Fruit fly (Drosophila melanogaster) whole organism, embryonic: ENCODE data around the gene CG43163.

ENCODE experiments used
- Atf3 ChIP-seq: fragments of 200-800 bp; sonication (Bioruptor generic); optimal IDR thresholded peaks from 3 replicates; lab custom pipeline; 2016; ENCODE audit warnings: missing biosample characterization, missing genetic modification characterization
- CG10147 ChIP-seq: fragments of 200-800 bp; sonication (Bioruptor generic); optimal IDR thresholded peaks from 2 replicates; lab custom pipeline; 2019; ENCODE audit warnings: missing biosample characterization, mild to moderate bottlenecking, missing genetic modification characterization, moderate library complexity
- CG10209 ChIP-seq: fragments of 200-800 bp; sonication (Bioruptor generic); optimal IDR thresholded peaks from 3 replicates; lab custom pipeline; 2017; ENCODE audit warnings: missing biosample characterization, mild to moderate bottlenecking, missing genetic modification characterization, missing genetic modification reagents
- CG11504 ChIP-seq: fragments of 200-800 bp; sonication (Bioruptor generic); optimal IDR thresholded peaks from 3 replicates; lab custom pipeline; 2019; ENCODE audit warnings: missing biosample characterization, mild to moderate bottlenecking, missing genetic modification characterization, moderate library complexity
- CG12155 ChIP-seq: fragments of 200-800 bp; sonication (Bioruptor generic); optimal IDR thresholded peaks from 3 replicates; lab custom pipeline; 2016; ENCODE audit warnings: missing biosample characterization, missing genetic modification characterization
- CG13296 ChIP-seq: fragments of 200-800 bp; sonication (Bioruptor generic); optimal IDR thresholded peaks from 3 replicates; lab custom pipeline; 2018; ENCODE audit warnings: missing biosample characterization, mild to moderate bottlenecking, missing genetic modification characterization
- CG14014 ChIP-seq: fragments of 200-800 bp; sonication (Bioruptor generic); IDR thresholded peaks from 2 replicates; pipeline ENCODE4 v1.3.6; 2022; ENCODE audit warnings: missing biosample characterization, missing genetic modification characterization
- CG1529 ChIP-seq: fragments of 200-800 bp; sonication (Bioruptor generic); optimal IDR thresholded peaks from 3 replicates; lab custom pipeline; 2018; ENCODE audit warnings: missing biosample characterization, missing genetic modification characterization
- CG17802 ChIP-seq: fragments of 200-800 bp; sonication (Bioruptor generic); optimal IDR thresholded peaks from 2 replicates; lab custom pipeline; 2018; ENCODE audit warnings: missing biosample characterization, mild to moderate bottlenecking, missing genetic modification characterization, moderate library complexity
- CG18262 ChIP-seq: fragments of 200-800 bp; optimal IDR thresholded peaks from 3 replicates; lab custom pipeline; 2019; ENCODE audit warnings: missing biosample characterization, mild to moderate bottlenecking, missing genetic modification characterization, moderate library complexity
- CG18619 ChIP-seq: fragments of 200-800 bp; sonication (Bioruptor generic); optimal IDR thresholded peaks from 3 replicates; lab custom pipeline; 2017; ENCODE audit warnings: missing biosample characterization, mild to moderate bottlenecking, missing genetic modification characterization
- CG30431 ChIP-seq: fragments of 200-800 bp; sonication (Bioruptor generic); optimal IDR thresholded peaks from 2 replicates; lab custom pipeline; 2017; ENCODE audit warnings: missing biosample characterization, missing genetic modification characterization
- CG6791 ChIP-seq: fragments of 200-800 bp; sonication (Bioruptor generic); IDR thresholded peaks from 3 replicates; pipeline ENCODE4 v1.3.6; 2022; ENCODE audit warnings: missing biosample characterization, missing genetic modification characterization; ENCODE audit not compliant: partially characterized antibody
- CG6854 ChIP-seq: fragments of 200-800 bp; sonication (Bioruptor generic); optimal IDR thresholded peaks from 3 replicates; lab custom pipeline; 2017; ENCODE audit warnings: missing biosample characterization, mild to moderate bottlenecking, missing genetic modification characterization
- CG8089 ChIP-seq: fragments of 200-800 bp; sonication (Bioruptor generic); optimal IDR thresholded peaks from 3 replicates; lab custom pipeline; 2016; ENCODE audit warnings: missing biosample characterization, missing genetic modification characterization
- CG9437 ChIP-seq: fragments of 200-800 bp; sonication (Bioruptor generic); optimal IDR thresholded peaks from 2 replicates; lab custom pipeline; 2018; ENCODE audit warnings: missing biosample characterization, mild to moderate bottlenecking, missing genetic modification characterization
- Camta ChIP-seq: fragments of 200-800 bp; sonication (Bioruptor generic); optimal IDR thresholded peaks from 2 replicates; lab custom pipeline; 2016; ENCODE audit warnings: missing biosample characterization, missing genetic modification characterization
- Chrac-16 ChIP-seq: fragments of 200-800 bp; sonication (Bioruptor generic); optimal IDR thresholded peaks from 3 replicates; lab custom pipeline; 2016; ENCODE audit warnings: missing biosample characterization, missing genetic modification characterization
- Doc2 ChIP-seq: fragments of 200-800 bp; sonication (Bioruptor generic); IDR thresholded peaks from 2 replicates; pipeline ENCODE4 v1.3.6; 2022; ENCODE audit warnings: missing biosample characterization, missing genetic modification characterization
- Dp ChIP-seq: fragments of 200-800 bp; sonication (Bioruptor generic); optimal IDR thresholded peaks from 2 replicates; lab custom pipeline; 2018; ENCODE audit warnings: missing biosample characterization, mild to moderate bottlenecking, missing genetic modification characterization, moderate library complexity
- HLH3B ChIP-seq: fragments of 200-800 bp; sonication (Bioruptor generic); IDR thresholded peaks from 2 replicates; pipeline ENCODE4 v1.3.6; 2022; ENCODE audit warnings: missing biosample characterization, missing genetic modification characterization
- HLHmδ ChIP-seq: fragments of 200-800 bp; sonication (Bioruptor generic); optimal IDR thresholded peaks from 2 replicates; lab custom pipeline; 2018; ENCODE audit warnings: missing biosample characterization, mild to moderate bottlenecking, missing genetic modification characterization, moderate library complexity
- Hey ChIP-seq: fragments of 200-800 bp; sonication (Bioruptor generic); optimal IDR thresholded peaks from 3 replicates; lab custom pipeline; 2018; ENCODE audit warnings: missing biosample characterization, mild to moderate bottlenecking, missing genetic modification characterization
- Hsf ChIP-seq: fragments of 200-800 bp; sonication (Bioruptor generic); optimal IDR thresholded peaks from 3 replicates; lab custom pipeline; 2016; ENCODE audit warnings: missing biosample characterization, missing genetic modification characterization
- Nf-YC ChIP-seq: fragments of 200-800 bp; optimal IDR thresholded peaks from 3 replicates; lab custom pipeline; 2019; ENCODE audit warnings: missing biosample characterization, mild to moderate bottlenecking, missing genetic modification characterization, moderate library complexity
- Ssrp ChIP-seq: fragments of 200-800 bp; sonication (Bioruptor generic); optimal IDR thresholded peaks from 2 replicates; lab custom pipeline; 2018; ENCODE audit warnings: missing biosample characterization, mild to moderate bottlenecking, missing genetic modification characterization, moderate library complexity
- Trl ChIP-seq, 3 experiments: fragments of >200 bp in 2 of 3; fragments of 200-800 bp in 1 of 3; sonication (Bioruptor generic) in 1 of 3; optimal IDR thresholded peaks; 2 replicates in 1 of 3; 3 replicates in 2 of 3; lab custom pipeline; 2016 to 2017; ENCODE audit warnings: missing biosample characterization in 1 of 3, missing genetic modification characterization in 1 of 3
- Xrp1 ChIP-seq: fragments of 200-800 bp; sonication (Bioruptor generic); IDR thresholded peaks from 2 replicates; pipeline ENCODE4 v1.3.6; 2022; ENCODE audit warnings: missing biosample characterization, missing genetic modification characterization
- ase ChIP-seq: fragments of 200-800 bp; sonication (Bioruptor generic); IDR thresholded peaks from 3 replicates; pipeline ENCODE4 v1.3.6; 2022; ENCODE audit warnings: missing biosample characterization, missing genetic modification characterization
- ash1 ChIP-seq: fragments of 200-800 bp; sonication (Bioruptor generic); optimal IDR thresholded peaks from 2 replicates; lab custom pipeline; 2018; ENCODE audit warnings: missing biosample characterization, mild to moderate bottlenecking, missing genetic modification characterization
- chn ChIP-seq: fragments of 200-800 bp; sonication (Bioruptor generic); optimal IDR thresholded peaks from 2 replicates; lab custom pipeline; 2016; ENCODE audit warnings: missing biosample characterization, missing genetic modification characterization
- ci ChIP-seq: fragments of 200-800 bp; sonication (Bioruptor generic); IDR thresholded peaks from 3 replicates; pipeline ENCODE4 v1.3.6; 2022; ENCODE audit warnings: missing biosample characterization, missing genetic modification characterization
- crol ChIP-seq: fragments of 200-800 bp; sonication (Bioruptor generic); IDR thresholded peaks from 2 replicates; pipeline ENCODE4 v1.3.6; 2022; ENCODE audit warnings: missing biosample characterization, missing genetic modification characterization
- ems ChIP-seq: fragments of 200-800 bp; sonication (Bioruptor generic); optimal IDR thresholded peaks from 3 replicates; lab custom pipeline; 2016; ENCODE audit warnings: missing biosample characterization, missing genetic modification characterization
- fd102C ChIP-seq: fragments of 200-800 bp; sonication (Bioruptor generic); optimal IDR thresholded peaks from 2 replicates; lab custom pipeline; 2018; ENCODE audit warnings: missing biosample characterization, mild to moderate bottlenecking, missing genetic modification characterization, moderate library complexity
- fd3F ChIP-seq: fragments of 200-800 bp; sonication (Bioruptor generic); optimal IDR thresholded peaks from 2 replicates; lab custom pipeline; 2018; ENCODE audit warnings: missing biosample characterization, mild to moderate bottlenecking, missing genetic modification characterization, moderate library complexity
- gfzf ChIP-seq: fragments of 200-800 bp; sonication (Bioruptor generic); optimal IDR thresholded peaks from 2 replicates; lab custom pipeline; 2016; ENCODE audit warnings: missing biosample characterization, mild to moderate bottlenecking, missing genetic modification characterization, moderate library complexity
- lov ChIP-seq, 2 experiments: fragments of 200-800 bp in 1 of 2; fragments of >200 bp in 1 of 2; sonication (Bioruptor generic) in 1 of 2; IDR thresholded peaks in 1 of 2; optimal IDR thresholded peaks in 1 of 2; 2 replicates in 1 of 2; 3 replicates in 1 of 2; pipeline versions ENCODE4 v1.3.6 to Lab custom; 2017 to 2022; ENCODE audit warnings: missing biosample characterization in 1 of 2, missing genetic modification characterization in 1 of 2
- pfk ChIP-seq: fragments of 200-800 bp; sonication (Bioruptor generic); optimal IDR thresholded peaks from 2 replicates; lab custom pipeline; 2018; ENCODE audit warnings: missing biosample characterization, mild to moderate bottlenecking, missing genetic modification characterization, moderate library complexity
- pzg ChIP-seq: fragments of 200-800 bp; sonication (Bioruptor generic); optimal IDR thresholded peaks from 3 replicates; lab custom pipeline; 2018; ENCODE audit warnings: missing biosample characterization, mild to moderate bottlenecking, missing genetic modification characterization, moderate library complexity
- rib ChIP-seq: fragments of 200-800 bp; sonication (Bioruptor generic); IDR thresholded peaks from 2 replicates; pipeline ENCODE4 v1.3.6; 2022; ENCODE audit warnings: missing biosample characterization, missing genetic modification characterization
- sisA ChIP-seq: fragments of 200-800 bp; sonication (Bioruptor generic); IDR thresholded peaks from 2 replicates; pipeline ENCODE4 v1.3.6; 2022; ENCODE audit warnings: missing biosample characterization, missing genetic modification characterization
- slbo ChIP-seq: fragments of 200-800 bp; sonication (Bioruptor generic); IDR thresholded peaks from 2 replicates; pipeline ENCODE4 v1.3.6; 2022; ENCODE audit warnings: missing biosample characterization, missing genetic modification characterization
- sob ChIP-seq: fragments of 200-800 bp; sonication (Bioruptor generic); IDR thresholded peaks from 2 replicates; pipeline ENCODE4 v1.3.6; 2022; ENCODE audit warnings: missing biosample characterization, missing genetic modification characterization
- sqz ChIP-seq: fragments of 200-800 bp; sonication (Bioruptor generic); optimal IDR thresholded peaks from 3 replicates; lab custom pipeline; 2018; ENCODE audit warnings: missing biosample characterization, mild to moderate bottlenecking, missing genetic modification characterization
- ssp ChIP-seq: fragments of 200-800 bp; sonication (Bioruptor generic); IDR thresholded peaks from 2 replicates; pipeline ENCODE4 v1.3.6; 2022; ENCODE audit warnings: missing biosample characterization, missing genetic modification characterization
- sug ChIP-seq: fragments of 200-800 bp; optimal IDR thresholded peaks from 2 replicates; lab custom pipeline; 2019; ENCODE audit warnings: missing biosample characterization, mild to moderate bottlenecking, missing genetic modification characterization, moderate library complexity
- vnd ChIP-seq: fragments of 200-800 bp; sonication (Bioruptor generic); IDR thresholded peaks from 3 replicates; pipeline ENCODE4 v1.3.6; 2022; ENCODE audit warnings: missing biosample characterization, missing genetic modification characterization; ENCODE audit not compliant: partially characterized antibody

CG43163 gene

dm6 chr3L:8440771-8441549, 66.0 kb downstream of the CG43163 start (continued):
- no peak for TF ChIP-seq sob (GFP tag; lab: Robert Waterston, UW)
- TF ChIP-seq Hsf: peak; percentile 32
- no peak for TF ChIP-seq Hey (tag; lab: Kevin White, UChicago)
- TF ChIP-seq chn (GFP tag; lab: Kevin White, UChicago): no peak
- no peak for TF ChIP-seq Dp (GFP tag; lab: Kevin White, UChicago)
- TF ChIP-seq ssp (GFP tag; lab: Robert Waterston, UW): no peak
- 0 out of 2 replicates have a peak, but pooled peaks have one; percentile 18 for TF ChIP-seq HLH3B (GFP tag; lab: Robert Waterston, UW)
- no peak for TF ChIP-seq lov (optimal IDR thresholded peaks at IDR 0.05; lab: Kevin White, UChicago)
- TF ChIP-seq lov (GFP tag; IDR thresholded peaks at IDR 0.05; lab: Robert Waterston, UW): no peak
- no peak for TF ChIP-seq sug
- no peak for TF ChIP-seq rib (GFP tag; lab: Robert Waterston, UW)
- no peak for TF ChIP-seq HLHmδ (GFP tag; lab: Kevin White, UChicago)
- TF ChIP-seq Doc2: no peak
- TF ChIP-seq Ssrp (tag; lab: Kevin White, UChicago): peak; percentile 45
- peak; percentile 31 for TF ChIP-seq CG12155
- no peak for TF ChIP-seq fd102C (GFP tag; lab: Kevin White, UChicago)
- peak; percentile 13 for TF ChIP-seq CG6854 (GFP tag; lab: Kevin White, UChicago)
- TF ChIP-seq ems: peak; percentile 27
- no peak for TF ChIP-seq ash1 (GFP tag; lab: Kevin White, UChicago)
- TF ChIP-seq CG8089: no peak
- TF ChIP-seq CG18262 (tag; lab: Kevin White, UChicago): no peak
- peak; percentile 10 for TF ChIP-seq CG18619 (GFP tag; lab: Kevin White, UChicago)
- TF ChIP-seq Camta (GFP tag; lab: Kevin White, UChicago): peak; percentile 19
- TF ChIP-seq CG6791 (GFP tag; lab: Robert Waterston, UW): no peak
- TF ChIP-seq slbo (GFP tag; lab: Robert Waterston, UW): peak; percentile 55; the same call in 1 of the 2 replicates
- TF ChIP-seq crol (GFP tag; lab: Robert Waterston, UW): no peak
- peak; percentile 18; the same call in 1 of the 3 replicates for TF ChIP-seq ci (GFP tag; lab: Robert Waterston, UW)
- TF ChIP-seq pfk: no peak
- peak; percentile 20 for TF ChIP-seq CG9437
- TF ChIP-seq sqz (GFP tag; lab: Kevin White, UChicago): peak; percentile 71
- TF ChIP-seq CG13296 (GFP tag; lab: Kevin White, UChicago): no peak
- no peak for TF ChIP-seq CG1529 (GFP tag; lab: Kevin White, UChicago)
- no peak for TF ChIP-seq sisA
- peak; percentile 54; the same call in 1 of the 2 replicates for TF ChIP-seq CG14014 (GFP tag; lab: Robert Waterston, UW)
- TF ChIP-seq pzg (GFP tag; lab: Kevin White, UChicago): no peak
- peak; percentile 50 for TF ChIP-seq CG11504 (tag; lab: Kevin White, UChicago)
- no peak for TF ChIP-seq gfzf
- TF ChIP-seq Xrp1: peak; percentile 52; the same call in 1 of the 2 replicates
- peak; percentile 1 for TF ChIP-seq CG10147
- no peak for TF ChIP-seq Atf3 (GFP tag; lab: Kevin White, UChicago)
- peak; percentile 50 for TF ChIP-seq fd3F (GFP tag; lab: Kevin White, UChicago)
- no peak for TF ChIP-seq CG10209 (GFP tag; lab: Kevin White, UChicago)
- TF ChIP-seq Chrac-16: peak; percentile 10
- no peak for TF ChIP-seq CG30431 (GFP tag; lab: Kevin White, UChicago)
- TF ChIP-seq ase (GFP tag; lab: Robert Waterston, UW): no peak
- TF ChIP-seq Trl (optimal IDR thresholded peaks at IDR 0.05; lab: Kevin White, UChicago): no peak
- TF ChIP-seq Trl (GFP tag; optimal IDR thresholded peaks at IDR 0.05; lab: Kevin White, UChicago): peak; percentile 28
- no peak for TF ChIP-seq CG17802 (tag; lab: Kevin White, UChicago)
- no peak for TF ChIP-seq Nf-YC (tag; lab: Kevin White, UChicago)
- no peak for TF ChIP-seq vnd (GFP tag; lab: Robert Waterston, UW)
